Worm (Caenorhabditis elegans) whole organism, midembryonic: ENCODE results near the gene sex-1.

Experiments
- T22C8.4 ChIP-seq: fragments of 200-800 bp; sonication (Bioruptor generic); IDR thresholded peaks from 2 replicates; pipeline ENCODE4 v1.3.6; 2022; ENCODE audit warnings: missing genetic modification characterization, missing compliant biosample characterization
- cog-1 ChIP-seq: sonication (generic microtip); optimal IDR thresholded peaks from 2 replicates; lab custom pipeline; 2016; ENCODE audit warnings: missing genetic modification characterization, missing compliant biosample characterization
- flt-1 ChIP-seq: fragments of 200-800 bp; sonication (Bioruptor generic); IDR thresholded peaks from 2 replicates; pipeline ENCODE4 v1.3.6; 2022; ENCODE audit warnings: missing genetic modification characterization, missing compliant biosample characterization
- klf-2 ChIP-seq: fragments of 200-800 bp; sonication (Bioruptor generic); conservative IDR thresholded peaks from 2 replicates; pipeline ENCODE4 v1.3.6; 2022; ENCODE audit warnings: missing genetic modification reagents, missing genetic modification characterization, missing compliant biosample characterization
- tab-1 ChIP-seq: fragments of 200-800 bp; sonication (Bioruptor generic); IDR thresholded peaks from 2 replicates; pipeline ENCODE4 v1.3.6; 2022; ENCODE audit warnings: missing genetic modification characterization, missing compliant biosample characterization
- ztf-29 ChIP-seq: fragments of 200-800 bp; sonication (Bioruptor generic); IDR thresholded peaks from 2 replicates; pipeline ENCODE4 v1.3.6; 2022; ENCODE audit warnings: missing genetic modification reagents, missing genetic modification characterization, missing compliant biosample characterization

DNA sequence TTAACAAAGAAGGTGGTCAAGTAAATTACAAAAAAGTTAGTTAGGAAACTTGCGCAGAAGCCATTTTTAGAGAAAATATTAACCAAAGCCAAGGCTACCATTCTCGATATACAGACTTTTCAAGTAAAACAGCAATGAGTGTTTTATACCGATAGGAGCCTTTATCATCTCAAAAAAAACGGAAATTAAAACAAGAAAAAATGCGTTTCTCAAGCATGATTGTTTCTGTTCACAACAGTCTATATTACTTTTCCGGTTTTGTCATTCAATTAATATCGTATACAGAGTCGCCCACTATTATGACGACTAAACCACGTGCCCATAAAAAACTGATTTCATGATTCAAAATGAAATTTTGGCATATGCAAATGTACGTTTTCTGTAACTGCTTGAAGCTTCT is 35.7 kb upstream of the sex-1 start, which contains the start of gene str-74:
- TF ChIP-seq T22C8.4, result no peak
- no peak for TF ChIP-seq flt-1 (GFP tag; lab: Robert Waterston, UW)
- TF ChIP-seq cog-1 (tag; lab: Kevin White, UChicago), result no peak
- no peak for TF ChIP-seq tab-1 (GFP tag; lab: Robert Waterston, UW)
- TF ChIP-seq ztf-29, result no peak
- TF ChIP-seq klf-2 (GFP tag; lab: Robert Waterston, UW), result no peak
